Worm (Caenorhabditis elegans) whole organism, L4 larva: ENCODE data around the gene F18E9.7.
A peak's percentile ranks its signal among the peaks of the same experiment; 100 is the strongest.

Source experiments
- F37D6.2 ChIP-seq: sonication (generic microtip); optimal IDR thresholded peaks from 2 replicates; lab custom pipeline; 2016; ENCODE audit warnings: mild to moderate bottlenecking, missing genetic modification characterization, missing compliant biosample characterization
- F49E8.2 ChIP-seq: sonication (generic microtip); optimal IDR thresholded peaks from 2 replicates; lab custom pipeline; 2016; ENCODE audit warnings: missing compliant biosample characterization, mild to moderate bottlenecking, missing genetic modification characterization, borderline replicate concordance
- R02D3.7 ChIP-seq: fragments of 150-350 bp; sonication (generic microtip); optimal IDR thresholded peaks from 3 replicates; lab custom pipeline; 2014; ENCODE audit warnings: missing biosample characterization, missing genetic modification characterization
- ZK337.2 ChIP-seq: fragments of 200-800 bp; sonication (Bioruptor generic); IDR thresholded peaks from 2 replicates; pipeline ENCODE4 v1.3.6; 2022; ENCODE audit warnings: missing genetic modification reagents, missing genetic modification characterization, missing compliant biosample characterization
- ZK546.5 ChIP-seq, 2 experiments: sonication (generic microtip); optimal IDR thresholded peaks; 2 replicates each; lab custom pipeline; 2017; ENCODE audit warnings: missing biosample characterization in 2 of 2, missing genetic modification characterization in 2 of 2
- aha-1 ChIP-seq: fragments of 150-350 bp; peaks from one replicate; lab custom pipeline; 2014; ENCODE audit warnings: missing biosample characterization, missing genetic modification characterization
- arid-1 ChIP-seq: fragments of 200-800 bp; sonication (Bioruptor generic); conservative IDR thresholded peaks from 2 replicates; pipeline ENCODE4 v1.3.6; 2022; ENCODE audit warnings: missing genetic modification reagents, missing genetic modification characterization, missing compliant biosample characterization
- ceh-32 ChIP-seq: sonication (generic microtip); optimal IDR thresholded peaks from 2 replicates; lab custom pipeline; 2016; ENCODE audit warnings: mild to moderate bottlenecking, missing genetic modification characterization, missing compliant biosample characterization; ENCODE audit not compliant: poor library complexity
- ceh-44 ChIP-seq: fragments of 200-800 bp; sonication (Bioruptor generic); IDR thresholded peaks from 2 replicates; pipeline ENCODE4 v1.3.6; 2022; ENCODE audit warnings: missing genetic modification reagents, missing genetic modification characterization, missing compliant biosample characterization
- ces-1 ChIP-seq: fragments of 150-350 bp; sonication (generic microtip); optimal IDR thresholded peaks from 4 replicates; lab custom pipeline; 2014; ENCODE audit warnings: missing biosample characterization, missing genetic modification reagents, missing genetic modification characterization
- cey-2 ChIP-seq: sonication (generic microtip); optimal IDR thresholded peaks from 3 replicates; lab custom pipeline; 2017; ENCODE audit warnings: missing genetic modification characterization, mild to moderate bottlenecking, missing compliant biosample characterization, antibody characterized with exemption, borderline replicate concordance; ENCODE audit not compliant: insufficient read depth
- daf-16 ChIP-seq, 3 experiments: sonication (generic microtip); optimal IDR thresholded peaks; 2 replicates each; lab custom pipeline; 2016 to 2017; ENCODE audit warnings: missing genetic modification characterization in 3 of 3, missing genetic modification reagents in 3 of 3, mild to moderate bottlenecking in 2 of 3, missing compliant biosample characterization in 2 of 3, missing biosample characterization in 1 of 3, moderate library complexity in 1 of 3
- dmd-6 ChIP-seq: fragments of 200-800 bp; sonication (Bioruptor generic); IDR thresholded peaks from 2 replicates; pipeline ENCODE4 v1.3.6; 2022; ENCODE audit warnings: missing genetic modification reagents, missing genetic modification characterization, missing compliant biosample characterization
- egl-27 ChIP-seq: sonication (generic microtip); optimal IDR thresholded peaks from 3 replicates; lab custom pipeline; 2017; ENCODE audit warnings: missing biosample characterization, missing genetic modification reagents, missing genetic modification characterization
- egl-43 ChIP-seq: fragments of 200-800 bp; sonication (Bioruptor generic); IDR thresholded peaks from 2 replicates; pipeline ENCODE4 v1.3.6; 2022; ENCODE audit warnings: missing genetic modification reagents, missing genetic modification characterization, missing compliant biosample characterization
- fkh-10 ChIP-seq: fragments of 150-350 bp; optimal IDR thresholded peaks from 2 replicates; lab custom pipeline; 2014; ENCODE audit warnings: missing biosample characterization, missing genetic modification reagents, missing genetic modification characterization
- fos-1 ChIP-seq: fragments of 150-350 bp; optimal IDR thresholded peaks from 2 replicates; lab custom pipeline; 2014; ENCODE audit warnings: missing biosample characterization, missing genetic modification characterization
- hif-1 ChIP-seq, 2 experiments: sonication (generic microtip); optimal IDR thresholded peaks; 2 replicates each; lab custom pipeline; 2016 to 2017; ENCODE audit warnings: missing compliant biosample characterization in 2 of 2, missing genetic modification characterization in 2 of 2, missing genetic modification reagents in 2 of 2, missing genotype in 2 of 2, mild to moderate bottlenecking in 1 of 2
- hlh-30 ChIP-seq: sonication (generic microtip); optimal IDR thresholded peaks from 2 replicates; lab custom pipeline; 2017; ENCODE audit warnings: antibody characterized with exemption, mild to moderate bottlenecking, missing genetic modification characterization, missing compliant biosample characterization; ENCODE audit not compliant: insufficient read depth
- hmg-1.1 ChIP-seq: fragments of 200-800 bp; sonication (Bioruptor generic); IDR thresholded peaks from 2 replicates; pipeline ENCODE4 v1.3.6; 2022; ENCODE audit warnings: missing genetic modification reagents, missing genetic modification characterization, missing compliant biosample characterization
- lin-39 ChIP-seq: fragments of 150-350 bp; optimal IDR thresholded peaks from 2 replicates; lab custom pipeline; 2014; ENCODE audit warnings: missing biosample characterization, missing genetic modification reagents, missing genetic modification characterization
- lir-3 ChIP-seq: sonication (generic microtip); optimal IDR thresholded peaks from 2 replicates; lab custom pipeline; 2016; ENCODE audit warnings: mild to moderate bottlenecking, missing genetic modification characterization, missing compliant biosample characterization
- lsy-2 ChIP-seq, 2 experiments: fragments of 150-350 bp in 1 of 2; sonication (generic microtip) in 1 of 2; optimal IDR thresholded peaks; 2 replicates each; lab custom pipeline; 2014 to 2017; ENCODE audit warnings: missing biosample characterization in 2 of 2, missing genetic modification characterization in 2 of 2
- madf-5 ChIP-seq, 2 experiments: fragments of 200-800 bp; sonication (Bioruptor generic); IDR thresholded peaks; 2 replicates each; pipeline ENCODE4 v1.3.6; 2022; ENCODE audit warnings: missing compliant biosample characterization in 2 of 2, missing genetic modification characterization in 2 of 2
- mes-2 ChIP-seq: sonication (generic microtip); optimal IDR thresholded peaks from 2 replicates; lab custom pipeline; 2016; ENCODE audit warnings: missing genotype, mild to moderate bottlenecking, missing genetic modification characterization, missing compliant biosample characterization; ENCODE audit not compliant: poor library complexity, severe bottlenecking
- mxl-3 ChIP-seq: fragments of 200-800 bp; sonication (Bioruptor generic); optimal IDR thresholded peaks from 2 replicates; lab custom pipeline; 2018; ENCODE audit warnings: mild to moderate bottlenecking, missing genetic modification characterization, missing compliant biosample characterization
- nhr-102 ChIP-seq: sonication (generic microtip); optimal IDR thresholded peaks from 2 replicates; lab custom pipeline; 2016; ENCODE audit warnings: mild to moderate bottlenecking, missing genetic modification characterization, moderate library complexity, missing compliant biosample characterization
- nhr-111 ChIP-seq: fragments of 200-800 bp; sonication (Bioruptor generic); optimal IDR thresholded peaks from 2 replicates; lab custom pipeline; 2018; ENCODE audit warnings: mild to moderate bottlenecking, missing genetic modification characterization, missing compliant biosample characterization
- nhr-237 ChIP-seq: sonication (generic microtip); optimal IDR thresholded peaks from 2 replicates; lab custom pipeline; 2017; ENCODE audit warnings: missing biosample characterization, missing genetic modification characterization
- nhr-25 ChIP-seq: sonication (generic microtip); optimal IDR thresholded peaks from 2 replicates; lab custom pipeline; 2017; ENCODE audit warnings: missing genetic modification characterization, mild to moderate bottlenecking, missing compliant biosample characterization, antibody characterized with exemption, moderate library complexity, borderline replicate concordance; ENCODE audit not compliant: insufficient read depth
- nhr-28 ChIP-seq: fragments of 150-350 bp; optimal IDR thresholded peaks from 2 replicates; lab custom pipeline; 2014; ENCODE audit warnings: missing biosample characterization, missing genetic modification characterization
- nhr-42 ChIP-seq: fragments of 200-800 bp; sonication (Bioruptor generic); IDR thresholded peaks from 2 replicates; pipeline ENCODE4 v1.3.6; 2022; ENCODE audit warnings: missing genetic modification characterization, missing compliant biosample characterization
- nhr-6 ChIP-seq: fragments of 150-350 bp; optimal IDR thresholded peaks from 2 replicates; lab custom pipeline; 2014; ENCODE audit warnings: missing biosample characterization, missing genetic modification characterization
- php-3 ChIP-seq: fragments of 200-800 bp; sonication (Bioruptor generic); IDR thresholded peaks from 2 replicates; pipeline ENCODE4 v1.3.6; 2022; ENCODE audit warnings: missing genetic modification reagents, missing genetic modification characterization, missing compliant biosample characterization
- pqm-1 ChIP-seq: sonication (generic microtip); optimal IDR thresholded peaks from 2 replicates; lab custom pipeline; 2017; ENCODE audit warnings: missing biosample characterization, missing genetic modification characterization
- rbr-2 ChIP-seq: sonication (generic microtip); optimal IDR thresholded peaks from 2 replicates; lab custom pipeline; 2016; ENCODE audit warnings: missing genotype, missing genetic modification characterization, missing compliant biosample characterization
- saeg-2 ChIP-seq: fragments of 200-800 bp; sonication (Bioruptor generic); IDR thresholded peaks from 2 replicates; pipeline ENCODE4 v1.3.6; 2022; ENCODE audit warnings: missing genetic modification reagents, missing genetic modification characterization, missing compliant biosample characterization
- sdz-12 ChIP-seq: fragments of 200-800 bp; sonication (Bioruptor generic); optimal IDR thresholded peaks from 2 replicates; lab custom pipeline; 2018; ENCODE audit warnings: mild to moderate bottlenecking, missing genetic modification characterization, missing compliant biosample characterization
- skn-1 ChIP-seq: fragments of 150-350 bp; optimal IDR thresholded peaks from 2 replicates; lab custom pipeline; 2014; ENCODE audit warnings: missing biosample characterization, missing genetic modification characterization
- spr-1 ChIP-seq: sonication (generic microtip); optimal IDR thresholded peaks from 2 replicates; lab custom pipeline; 2016; ENCODE audit warnings: mild to moderate bottlenecking, missing genetic modification characterization, missing compliant biosample characterization
- spr-3 ChIP-seq: fragments of 200-800 bp; sonication (Bioruptor generic); optimal IDR thresholded peaks from 2 replicates; lab custom pipeline; 2018; ENCODE audit warnings: mild to moderate bottlenecking, missing genetic modification characterization, missing compliant biosample characterization
- tag-97 ChIP-seq: fragments of 200-800 bp; sonication (Bioruptor generic); IDR thresholded peaks from 2 replicates; pipeline ENCODE4 v1.3.6; 2022; ENCODE audit warnings: missing genetic modification characterization, missing compliant biosample characterization
- tra-1 ChIP-seq: fragments of 200-800 bp; sonication (Bioruptor generic); IDR thresholded peaks from 2 replicates; pipeline ENCODE4 v1.3.6; 2022; ENCODE audit warnings: missing genetic modification reagents, missing genetic modification characterization, missing compliant biosample characterization
- unc-39 ChIP-seq: sonication (generic microtip); optimal IDR thresholded peaks from 2 replicates; lab custom pipeline; 2017; ENCODE audit warnings: missing biosample characterization, missing genetic modification characterization
- zag-1 ChIP-seq: fragments of 150-350 bp; optimal IDR thresholded peaks from 2 replicates; lab custom pipeline; 2014; ENCODE audit warnings: missing biosample characterization, missing genetic modification characterization
- zfp-2 ChIP-seq: sonication (generic microtip); optimal IDR thresholded peaks from 2 replicates; lab custom pipeline; 2016; ENCODE audit warnings: mild to moderate bottlenecking, missing genetic modification characterization, missing compliant biosample characterization
- zfp-3 ChIP-seq: fragments of 200-800 bp; sonication (Bioruptor generic); conservative IDR thresholded peaks from 2 replicates; pipeline ENCODE4 v1.3.6; 2022; ENCODE audit warnings: missing genetic modification reagents, missing genetic modification characterization, missing compliant biosample characterization
- zip-11 ChIP-seq: fragments of 200-800 bp; sonication (Bioruptor generic); IDR thresholded peaks from 2 replicates; pipeline ENCODE4 v1.3.6; 2022; ENCODE audit warnings: missing genetic modification characterization, missing compliant biosample characterization
- zip-2 ChIP-seq: fragments of 150-350 bp; optimal IDR thresholded peaks from 2 replicates; lab custom pipeline; 2014; ENCODE audit warnings: missing biosample characterization, missing genetic modification characterization
- ztf-11 ChIP-seq: fragments of 150-350 bp; optimal IDR thresholded peaks from 2 replicates; lab custom pipeline; 2014; ENCODE audit warnings: missing biosample characterization, missing genetic modification characterization

Gene F18E9.7

ce11 chrX:8551687-8552327, 45.7 kb downstream of the F18E9.7 start, which contains the start of gene dhhc-14 (continued):
- TF ChIP-seq F49E8.2 (tag; lab: Kevin White, UChicago) = no peak
- no peak for TF ChIP-seq spr-1
- no peak for TF ChIP-seq ZK337.2
- no peak for TF ChIP-seq lir-3 (tag; lab: Kevin White, UChicago)
- no peak for TF ChIP-seq php-3
- no peak for TF ChIP-seq egl-27 (tag; lab: Kevin White, UChicago)
- TF ChIP-seq nhr-102 = no peak
- TF ChIP-seq zfp-2 (tag; lab: Kevin White, UChicago) = no peak
- TF ChIP-seq daf-16 (GFP tag; optimal IDR thresholded peaks at IDR 0.05; lab: Kevin White, UChicago) = no peak
- no peak for TF ChIP-seq daf-16 (tag; optimal IDR thresholded peaks at IDR 0.05; lab: Kevin White, UChicago)
- no peak for TF ChIP-seq nhr-25 (tag; lab: Kevin White, UChicago)
- TF ChIP-seq zfp-3 (GFP tag; lab: Robert Waterston, UW) = no peak
- TF ChIP-seq zip-11 (GFP tag; lab: Robert Waterston, UW) = no peak
- no peak for TF ChIP-seq cey-2 (tag; lab: Kevin White, UChicago)
- peak in 1 of 2 experiments; percentile 57 for TF ChIP-seq lsy-2 (tag; optimal IDR thresholded peaks at IDR 0.05; lab: Kevin White, UChicago)
- no peak for TF ChIP-seq unc-39
- TF ChIP-seq tra-1 (GFP tag; lab: Robert Waterston, UW) = no peak
- no peak for TF ChIP-seq R02D3.7 (tag; lab: Kevin White, UChicago)
- peak; percentile 98 for TF ChIP-seq aha-1 (tag; lab: Kevin White, UChicago)
- no peak for TF ChIP-seq pqm-1 (tag; lab: Kevin White, UChicago)
- TF ChIP-seq skn-1 (tag; lab: Kevin White, UChicago) = no peak
- TF ChIP-seq sdz-12 (GFP tag; lab: Kevin White, UChicago) = no peak
- no peak for TF ChIP-seq lin-39 (tag; lab: Kevin White, UChicago)
- no peak for TF ChIP-seq egl-43
- TF ChIP-seq nhr-42 = no peak
- TF ChIP-seq rbr-2 = peak; percentile 57
- TF ChIP-seq madf-5 (GFP tag; IDR thresholded peaks at IDR 0.05; lab: Robert Waterston, UW) = no peak
- peak in 1 of 2 experiments; percentile 76 for TF ChIP-seq hif-1 (tag; optimal IDR thresholded peaks at IDR 0.05; lab: Kevin White, UChicago)
- TF ChIP-seq mxl-3 = no peak
- peak; percentile 53 for TF ChIP-seq nhr-6
- TF ChIP-seq zip-2 (tag; lab: Kevin White, UChicago) = no peak
- TF ChIP-seq hmg-1.1 (GFP tag; lab: Robert Waterston, UW) = peak; percentile 63
- no peak for TF ChIP-seq zag-1 (tag; lab: Kevin White, UChicago)
- peak; percentile 58 for TF ChIP-seq hlh-30 (tag; lab: Kevin White, UChicago)
- TF ChIP-seq nhr-237 (tag; lab: Kevin White, UChicago) = no peak
- peak; percentile 1 for TF ChIP-seq fkh-10 (GFP tag; lab: Kevin White, UChicago)
- TF ChIP-seq nhr-111 (GFP tag; lab: Kevin White, UChicago) = no peak
- TF ChIP-seq F37D6.2 (tag; lab: Kevin White, UChicago) = peak; percentile 5
- no peak for TF ChIP-seq fos-1 (tag; lab: Kevin White, UChicago)
- peak; percentile 18 for TF ChIP-seq nhr-28 (tag; lab: Kevin White, UChicago)
- TF ChIP-seq ZK546.5 (tag; optimal IDR thresholded peaks at IDR 0.05; lab: Kevin White, UChicago) = no peak
- peak; percentile 58 for TF ChIP-seq mes-2 (tag; lab: Kevin White, UChicago)
- TF ChIP-seq ceh-32 (tag; lab: Kevin White, UChicago) = no peak
- TF ChIP-seq tag-97 (GFP tag; lab: Robert Waterston, UW) = no peak
- TF ChIP-seq ztf-11 (tag; lab: Kevin White, UChicago) = no peak
- TF ChIP-seq dmd-6 (GFP tag; lab: Robert Waterston, UW) = no peak
- no peak for TF ChIP-seq ceh-44
- TF ChIP-seq ces-1 (GFP tag; lab: Kevin White, UChicago) = peak; percentile 12
- no peak for TF ChIP-seq spr-3 (GFP tag; lab: Kevin White, UChicago)
- no peak for TF ChIP-seq arid-1
- TF ChIP-seq saeg-2 (GFP tag; lab: Robert Waterston, UW) = no peak
